Fruit fly (Drosophila melanogaster): ENCODE results near the gene CG13102.

DNA sequence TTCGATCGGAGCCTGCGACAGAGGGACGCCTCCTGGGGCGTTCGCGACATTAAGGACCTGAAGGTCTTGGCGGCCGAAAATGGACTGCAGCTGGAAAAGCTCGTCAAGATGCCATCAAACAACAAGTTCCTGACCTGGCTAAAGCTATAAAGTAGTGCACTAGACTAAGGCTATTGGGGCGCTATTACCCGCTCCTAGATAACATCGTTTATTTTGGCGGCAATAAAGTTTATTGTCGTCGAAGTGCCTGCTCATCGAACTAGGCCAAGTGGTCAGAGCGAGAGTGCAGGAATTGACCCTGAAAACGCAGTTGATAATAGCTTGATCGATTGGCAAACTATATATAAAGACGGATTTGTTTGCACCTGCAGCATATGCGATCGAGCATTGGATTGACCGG lies 13.8 kb upstream of the CG13102 start, which contains the start of gene Try29F:
- TF ChIP-seq Myc (optimal IDR thresholded peaks at IDR 0.05), result no peak
- TF ChIP-seq Sin3A (optimal IDR thresholded peaks at IDR 0.05), result no peak
- TF ChIP-seq insv (optimal IDR thresholded peaks at IDR 0.05), result no peak
